Worm (Caenorhabditis elegans) whole organism, late embryonic: ENCODE measurements around the gene B0244.5.

Source experiments
- F13H6.1 ChIP-seq: sonication (generic microtip); optimal IDR thresholded peaks from 2 replicates; lab custom pipeline; 2016; ENCODE audit warnings: missing genetic modification characterization, missing compliant biosample characterization
- Y22D7AL.16 ChIP-seq: sonication (generic microtip); optimal IDR thresholded peaks from 2 replicates; lab custom pipeline; 2016; ENCODE audit warnings: missing genetic modification characterization, missing compliant biosample characterization
- ahr-1 ChIP-seq: sonication (generic microtip); optimal IDR thresholded peaks from 2 replicates; lab custom pipeline; 2016; ENCODE audit warnings: missing genetic modification characterization, missing compliant biosample characterization
- ama-1 ChIP-seq: fragments of 150-350 bp; optimal IDR thresholded peaks from 2 replicates; lab custom pipeline; 2014
- ceh-18 ChIP-seq: sonication (generic microtip); optimal IDR thresholded peaks from 2 replicates; lab custom pipeline; 2016; ENCODE audit warnings: missing genetic modification characterization, missing compliant biosample characterization
- ceh-19 ChIP-seq: fragments of 200-800 bp; sonication (Bioruptor generic); optimal IDR thresholded peaks from 2 replicates; lab custom pipeline; 2018; ENCODE audit warnings: mild to moderate bottlenecking, missing genetic modification characterization, missing compliant biosample characterization
- ceh-2 ChIP-seq: sonication (generic microtip); optimal IDR thresholded peaks from 2 replicates; lab custom pipeline; 2016; ENCODE audit warnings: missing genotype, missing genetic modification characterization, missing compliant biosample characterization
- ceh-30 ChIP-seq: fragments of 150-350 bp; optimal IDR thresholded peaks from 2 replicates; lab custom pipeline; 2014; ENCODE audit warnings: missing biosample characterization, missing genetic modification characterization
- ceh-34 ChIP-seq: sonication (generic microtip); optimal IDR thresholded peaks from 2 replicates; lab custom pipeline; 2016; ENCODE audit warnings: mild to moderate bottlenecking, missing genetic modification characterization, missing compliant biosample characterization
- ceh-45 ChIP-seq: fragments of 200-800 bp; sonication (Bioruptor generic); IDR thresholded peaks from 2 replicates; pipeline ENCODE4 v1.3.6; 2022; ENCODE audit warnings: missing genetic modification reagents, missing genetic modification characterization, missing compliant biosample characterization
- ceh-48 ChIP-seq: sonication (generic microtip); optimal IDR thresholded peaks from 2 replicates; lab custom pipeline; 2016; ENCODE audit warnings: missing genetic modification characterization, inconsistent platforms, missing compliant biosample characterization
- ceh-9 ChIP-seq: sonication (generic microtip); optimal IDR thresholded peaks from 2 replicates; lab custom pipeline; 2016; ENCODE audit warnings: mild to moderate bottlenecking, missing genetic modification characterization, inconsistent platforms, missing compliant biosample characterization
- che-1 ChIP-seq: sonication (generic microtip); optimal IDR thresholded peaks from 2 replicates; lab custom pipeline; 2016; ENCODE audit warnings: mild to moderate bottlenecking, missing genetic modification characterization, missing compliant biosample characterization
- dmd-4 ChIP-seq: sonication (generic microtip); optimal IDR thresholded peaks from 2 replicates; lab custom pipeline; 2016; ENCODE audit warnings: borderline replicate concordance, missing genetic modification characterization, missing compliant biosample characterization
- dve-1 ChIP-seq: sonication (generic microtip); optimal IDR thresholded peaks from 2 replicates; lab custom pipeline; 2017; ENCODE audit warnings: antibody characterized with exemption, mild to moderate bottlenecking, missing genetic modification characterization, missing compliant biosample characterization
- elt-2 ChIP-seq: sonication (generic microtip); optimal IDR thresholded peaks from 2 replicates; lab custom pipeline; 2016; ENCODE audit warnings: missing genetic modification reagents, missing genetic modification characterization, missing compliant biosample characterization
- ets-4 ChIP-seq: sonication (generic microtip); optimal IDR thresholded peaks from 2 replicates; lab custom pipeline; 2016; ENCODE audit warnings: missing genetic modification characterization, missing compliant biosample characterization
- eyg-1 ChIP-seq: sonication (generic microtip); optimal IDR thresholded peaks from 2 replicates; lab custom pipeline; 2016; ENCODE audit warnings: missing genotype, missing genetic modification characterization, missing compliant biosample characterization
- fkh-6 ChIP-seq: sonication (generic microtip); optimal IDR thresholded peaks from 2 replicates; lab custom pipeline; 2016; ENCODE audit warnings: missing genetic modification characterization, missing compliant biosample characterization
- gmeb-2 ChIP-seq: sonication (generic microtip); optimal IDR thresholded peaks from 2 replicates; lab custom pipeline; 2016; ENCODE audit warnings: missing genetic modification characterization, inconsistent platforms, missing compliant biosample characterization
- hlh-13 ChIP-seq: fragments of 200-800 bp; sonication (Bioruptor generic); optimal IDR thresholded peaks from 2 replicates; lab custom pipeline; 2018; ENCODE audit warnings: mild to moderate bottlenecking, missing genetic modification characterization, missing compliant biosample characterization
- hlh-15 ChIP-seq: sonication (generic microtip); optimal IDR thresholded peaks from 2 replicates; lab custom pipeline; 2016; ENCODE audit warnings: missing genetic modification characterization, missing compliant biosample characterization
- hlh-30 ChIP-seq: sonication (generic microtip); optimal IDR thresholded peaks from 2 replicates; lab custom pipeline; 2017; ENCODE audit warnings: antibody characterized with exemption, missing genetic modification characterization, missing compliant biosample characterization; ENCODE audit not compliant: insufficient read depth
- hlh-8 ChIP-seq: sonication (generic microtip); optimal IDR thresholded peaks from 2 replicates; lab custom pipeline; 2016; ENCODE audit warnings: missing genotype, missing genetic modification characterization, missing compliant biosample characterization
- lim-6 ChIP-seq: sonication (generic microtip); optimal IDR thresholded peaks from 2 replicates; lab custom pipeline; 2016; ENCODE audit warnings: missing genetic modification characterization, missing compliant biosample characterization
- lin-11 ChIP-seq: fragments of 200-800 bp; sonication (Bioruptor generic); optimal IDR thresholded peaks from 2 replicates; lab custom pipeline; 2018; ENCODE audit warnings: mild to moderate bottlenecking, missing genetic modification characterization, missing compliant biosample characterization
- madf-2 ChIP-seq: sonication (generic microtip); optimal IDR thresholded peaks from 2 replicates; lab custom pipeline; 2017; ENCODE audit warnings: missing genetic modification characterization, missing compliant biosample characterization
- mec-3 ChIP-seq: sonication (generic microtip); optimal IDR thresholded peaks from 2 replicates; lab custom pipeline; 2016; ENCODE audit warnings: borderline replicate concordance, missing genetic modification characterization, missing compliant biosample characterization
- nfya-1 ChIP-seq: sonication (generic microtip); optimal IDR thresholded peaks from 2 replicates; lab custom pipeline; 2017; ENCODE audit warnings: missing genetic modification characterization, mild to moderate bottlenecking, missing compliant biosample characterization, antibody characterized with exemption, moderate library complexity
- nhr-11 ChIP-seq: fragments of 150-350 bp; optimal IDR thresholded peaks from 2 replicates; lab custom pipeline; 2014; ENCODE audit warnings: missing biosample characterization, missing genetic modification characterization
- nhr-232 ChIP-seq: sonication (generic microtip); optimal IDR thresholded peaks from 2 replicates; lab custom pipeline; 2016; ENCODE audit warnings: missing genetic modification characterization, missing compliant biosample characterization
- npax-4 ChIP-seq: sonication (generic microtip); optimal IDR thresholded peaks from 2 replicates; lab custom pipeline; 2016; ENCODE audit warnings: missing genetic modification characterization, missing compliant biosample characterization
- odd-2 ChIP-seq: sonication (generic microtip); optimal IDR thresholded peaks from 2 replicates; lab custom pipeline; 2017; ENCODE audit warnings: antibody characterized with exemption, mild to moderate bottlenecking, missing genetic modification characterization, missing compliant biosample characterization
- pag-3 ChIP-seq: sonication (generic microtip); optimal IDR thresholded peaks from 2 replicates; lab custom pipeline; 2016; ENCODE audit warnings: missing compliant biosample characterization, missing genetic modification characterization, borderline replicate concordance
- pat-9 ChIP-seq: fragments of 200-800 bp; sonication (Bioruptor generic); optimal IDR thresholded peaks from 2 replicates; lab custom pipeline; 2018; ENCODE audit warnings: mild to moderate bottlenecking, missing genetic modification characterization, moderate library complexity, missing compliant biosample characterization
- pax-1 ChIP-seq: fragments of 150-350 bp; optimal IDR thresholded peaks from 2 replicates; lab custom pipeline; 2014; ENCODE audit warnings: missing biosample characterization, missing genetic modification characterization
- pha-2 ChIP-seq: sonication (generic microtip); optimal IDR thresholded peaks from 2 replicates; lab custom pipeline; 2017; ENCODE audit warnings: mild to moderate bottlenecking, missing genetic modification characterization, missing compliant biosample characterization
- pha-4 ChIP-seq: fragments of 150-350 bp; optimal IDR thresholded peaks from 2 replicates; lab custom pipeline; 2018; ENCODE audit warnings: missing biosample characterization, missing genetic modification reagents, missing genetic modification characterization
- ref-2 ChIP-seq: sonication (generic microtip); optimal IDR thresholded peaks from 2 replicates; lab custom pipeline; 2016; ENCODE audit warnings: missing genetic modification characterization, missing compliant biosample characterization
- sox-2 ChIP-seq: fragments of 200-800 bp; sonication (Bioruptor generic); IDR thresholded peaks from 2 replicates; pipeline ENCODE4 v1.3.6; 2022; ENCODE audit warnings: missing genetic modification reagents, missing genetic modification characterization, missing compliant biosample characterization
- tbx-2 ChIP-seq: sonication (generic microtip); optimal IDR thresholded peaks from 2 replicates; lab custom pipeline; 2016; ENCODE audit warnings: missing genetic modification characterization, missing compliant biosample characterization
- tbx-7 ChIP-seq: sonication (generic microtip); optimal IDR thresholded peaks from 2 replicates; lab custom pipeline; 2016; ENCODE audit warnings: missing genotype, missing genetic modification characterization, missing compliant biosample characterization
- ttx-3 ChIP-seq: sonication (generic microtip); optimal IDR thresholded peaks from 2 replicates; lab custom pipeline; 2016; ENCODE audit warnings: missing genetic modification reagents, missing genetic modification characterization, missing compliant biosample characterization
- unc-42 ChIP-seq: sonication (generic microtip); optimal IDR thresholded peaks from 2 replicates; lab custom pipeline; 2016; ENCODE audit warnings: missing genotype, missing genetic modification characterization, missing compliant biosample characterization
- zip-5 ChIP-seq: sonication (generic microtip); optimal IDR thresholded peaks from 2 replicates; lab custom pipeline; 2016; ENCODE audit warnings: missing genetic modification characterization, missing compliant biosample characterization
- ztf-16 ChIP-seq: sonication (generic microtip); optimal IDR thresholded peaks from 2 replicates; lab custom pipeline; 2017; ENCODE audit warnings: missing genetic modification characterization, missing compliant biosample characterization

B0244.5 gene

DNA sequence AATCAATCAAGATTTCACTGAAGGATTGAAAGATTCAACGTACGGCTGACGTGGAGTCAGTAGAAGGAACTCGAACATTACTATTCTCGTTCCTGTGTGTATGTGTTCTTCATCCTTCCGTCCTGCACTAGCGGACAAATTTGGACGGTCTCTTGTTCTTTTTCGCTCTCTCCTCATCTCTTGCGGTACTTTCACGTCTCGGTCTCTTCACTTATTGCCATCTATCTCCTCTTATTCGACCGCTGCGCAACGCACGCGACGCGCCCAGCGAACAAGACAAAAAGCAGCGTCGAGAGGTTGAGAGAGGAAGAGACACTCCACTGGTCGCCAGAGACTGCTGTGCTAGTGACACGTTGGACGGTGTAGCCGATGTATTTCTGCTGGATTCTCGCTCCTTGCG, 29.2 kb upstream of the B0244.5 start (continued):
- TF ChIP-seq ttx-3 (tag; lab: Kevin White, UChicago) = no peak
- no peak for TF ChIP-seq odd-2 (tag; lab: Kevin White, UChicago)
- TF ChIP-seq tbx-7 (tag; lab: Kevin White, UChicago) = peak; percentile 22
- no peak for TF ChIP-seq che-1 (tag; lab: Kevin White, UChicago)
- no peak for TF ChIP-seq Y22D7AL.16 (tag; lab: Kevin White, UChicago)
- no peak for TF ChIP-seq nhr-11 (tag; lab: Kevin White, UChicago)
- TF ChIP-seq lim-6 (tag; lab: Kevin White, UChicago) = peak; percentile 12
- peak; percentile 26 for TF ChIP-seq ceh-19
- TF ChIP-seq ama-1 (lab: Kevin White, UChicago) = peak; percentile 60
- TF ChIP-seq hlh-30 (tag; lab: Kevin White, UChicago) = peak; percentile 79
- TF ChIP-seq npax-4 (tag; lab: Kevin White, UChicago) = no peak
- no peak for TF ChIP-seq hlh-8 (tag; lab: Kevin White, UChicago)
- peak; percentile 24 for TF ChIP-seq dve-1 (tag; lab: Kevin White, UChicago)
- 0 out of 2 replicates have a peak, but pooled peaks have one; percentile 13 for TF ChIP-seq ceh-45 (GFP tag; lab: Robert Waterston, UW)
- TF ChIP-seq ceh-30 (tag; lab: Kevin White, UChicago) = no peak
- no peak for TF ChIP-seq madf-2 (tag; lab: Kevin White, UChicago)
- peak; percentile 17 for TF ChIP-seq F13H6.1 (tag; lab: Kevin White, UChicago)
- no peak for TF ChIP-seq mec-3 (tag; lab: Kevin White, UChicago)
- no peak for TF ChIP-seq gmeb-2 (tag; lab: Kevin White, UChicago)
- TF ChIP-seq fkh-6 (tag; lab: Kevin White, UChicago) = no peak
- TF ChIP-seq hlh-15 = no peak
- peak; percentile 45 for TF ChIP-seq elt-2 (tag; lab: Kevin White, UChicago)
- TF ChIP-seq nhr-232 (tag; lab: Kevin White, UChicago) = no peak
- TF ChIP-seq lin-11 (tag; lab: Kevin White, UChicago) = no peak
- peak; percentile 66 for TF ChIP-seq ceh-34
- no peak for TF ChIP-seq ceh-9 (tag; lab: Kevin White, UChicago)
- TF ChIP-seq pag-3 (tag; lab: Kevin White, UChicago) = no peak
- peak; percentile 3 for TF ChIP-seq ztf-16 (tag; lab: Kevin White, UChicago)
- peak; percentile 40 for TF ChIP-seq ceh-18
- peak; percentile 36 for TF ChIP-seq ceh-2
- TF ChIP-seq pha-4 (tag; lab: Kevin White, UChicago) = no peak
- no peak for TF ChIP-seq pha-2 (tag; lab: Kevin White, UChicago)
- peak; percentile 79 for TF ChIP-seq ets-4
- TF ChIP-seq sox-2 (GFP tag; lab: Robert Waterston, UW) = peak; percentile 20; the same call in 1 of the 2 replicates
- TF ChIP-seq zip-5 (tag; lab: Kevin White, UChicago) = no peak
- no peak for TF ChIP-seq eyg-1 (tag; lab: Kevin White, UChicago)
- TF ChIP-seq nfya-1 = peak; percentile 84
- no peak for TF ChIP-seq ahr-1
- TF ChIP-seq pat-9 (tag; lab: Kevin White, UChicago) = no peak
- peak; percentile 83 for TF ChIP-seq tbx-2 (tag; lab: Kevin White, UChicago)
- no peak for TF ChIP-seq pax-1 (tag; lab: Kevin White, UChicago)
- no peak for TF ChIP-seq dmd-4 (tag; lab: Kevin White, UChicago)
- TF ChIP-seq ceh-48 (tag; lab: Kevin White, UChicago) = no peak
- TF ChIP-seq hlh-13 (GFP tag; lab: Kevin White, UChicago) = peak; percentile 26
- TF ChIP-seq ref-2 (tag; lab: Kevin White, UChicago) = peak; percentile 77
- peak; percentile 34 for TF ChIP-seq unc-42 (tag; lab: Kevin White, UChicago)
